Worm (Caenorhabditis elegans) whole organism, young adult: ENCODE measurements around the gene pxmp-4.

ENCODE experiments used
- B0261.1 ChIP-seq: sonication (generic microtip); optimal IDR thresholded peaks from 2 replicates; lab custom pipeline; 2016; ENCODE audit warnings: mild to moderate bottlenecking, missing genetic modification characterization, moderate library complexity, missing compliant biosample characterization
- C17E4.6 ChIP-seq: fragments of 200-800 bp; sonication (Bioruptor generic); IDR thresholded peaks from 2 replicates; pipeline ENCODE4 v1.3.6; 2022; ENCODE audit warnings: missing genetic modification reagents, missing genetic modification characterization, missing compliant biosample characterization
- D2030.7 ChIP-seq: fragments of 200-800 bp; sonication (Bioruptor generic); IDR thresholded peaks from 2 replicates; pipeline ENCODE4 v1.3.6; 2022; ENCODE audit warnings: missing genetic modification reagents, missing genetic modification characterization, missing compliant biosample characterization
- F22D6.2 ChIP-seq: sonication (generic microtip); optimal IDR thresholded peaks from 2 replicates; lab custom pipeline; 2016; ENCODE audit warnings: mild to moderate bottlenecking, missing genetic modification characterization, missing compliant biosample characterization
- F49E8.2 ChIP-seq: sonication (generic microtip); optimal IDR thresholded peaks from 3 replicates; lab custom pipeline; 2017; ENCODE audit warnings: missing genetic modification characterization, mild to moderate bottlenecking, missing compliant biosample characterization, antibody characterized with exemption, moderate library complexity; ENCODE audit not compliant: insufficient read depth
- F55B11.4 ChIP-seq: sonication (generic microtip); optimal IDR thresholded peaks from 2 replicates; lab custom pipeline; 2016; ENCODE audit warnings: missing compliant biosample characterization, missing genetic modification characterization, borderline replicate concordance; ENCODE audit not compliant: insufficient read depth
- K11D2.4 ChIP-seq: fragments of 200-800 bp; sonication (Bioruptor generic); IDR thresholded peaks from 2 replicates; pipeline ENCODE4 v1.3.6; 2022; ENCODE audit warnings: missing genetic modification reagents, missing genetic modification characterization, missing compliant biosample characterization
- K12H6.12 ChIP-seq: fragments of 200-800 bp; sonication (Bioruptor generic); optimal IDR thresholded peaks from 2 replicates; lab custom pipeline; 2018; ENCODE audit warnings: mild to moderate bottlenecking, missing genetic modification characterization, missing compliant biosample characterization
- T07F8.4 ChIP-seq: sonication (generic microtip); optimal IDR thresholded peaks from 2 replicates; lab custom pipeline; 2016; ENCODE audit warnings: mild to moderate bottlenecking, missing genetic modification characterization, moderate library complexity, missing compliant biosample characterization
- T26A5.8 ChIP-seq: sonication (generic microtip); optimal IDR thresholded peaks from 2 replicates; lab custom pipeline; 2016; ENCODE audit warnings: missing genetic modification characterization, missing compliant biosample characterization
- aptf-2 ChIP-seq: fragments of 200-800 bp; sonication (Bioruptor generic); conservative IDR thresholded peaks from 2 replicates; pipeline ENCODE4 v1.3.6; 2022; ENCODE audit warnings: missing genetic modification reagents, missing genetic modification characterization, missing compliant biosample characterization
- athp-1 ChIP-seq: sonication (generic microtip); optimal IDR thresholded peaks from 2 replicates; lab custom pipeline; 2017; ENCODE audit warnings: mild to moderate bottlenecking, missing genetic modification characterization, missing compliant biosample characterization
- attf-3 ChIP-seq: fragments of 200-800 bp; sonication (Bioruptor generic); conservative IDR thresholded peaks from 2 replicates; pipeline ENCODE4 v1.3.6; 2022; ENCODE audit warnings: missing genetic modification reagents, missing genetic modification characterization, missing compliant biosample characterization
- attf-5 ChIP-seq: fragments of 200-800 bp; sonication (Bioruptor generic); optimal IDR thresholded peaks from 2 replicates; lab custom pipeline; 2018; ENCODE audit warnings: mild to moderate bottlenecking, missing genetic modification characterization, missing compliant biosample characterization
- attf-6 ChIP-seq: fragments of 200-800 bp; sonication (Bioruptor generic); IDR thresholded peaks from 2 replicates; pipeline ENCODE4 v1.3.6; 2022; ENCODE audit warnings: missing genetic modification reagents, missing genetic modification characterization, missing compliant biosample characterization
- bed-2 ChIP-seq: fragments of 200-800 bp; sonication (Bioruptor generic); IDR thresholded peaks from 2 replicates; pipeline ENCODE4 v1.3.6; 2022; ENCODE audit warnings: missing genetic modification reagents, missing genetic modification characterization, missing compliant biosample characterization
- cebp-1 ChIP-seq, 2 experiments: fragments of 200-800 bp in 1 of 2; sonication (Bioruptor generic) in 1 of 2; sonication (generic microtip) in 1 of 2; IDR thresholded peaks in 1 of 2; optimal IDR thresholded peaks in 1 of 2; 2 replicates each; pipeline versions ENCODE4 v1.3.6 to Lab custom; 2017 to 2022; ENCODE audit warnings: missing compliant biosample characterization in 2 of 2, missing genetic modification characterization in 2 of 2, mild to moderate bottlenecking in 1 of 2, missing genetic modification reagents in 1 of 2, moderate library complexity in 1 of 2
- dox-1 ChIP-seq: fragments of 200-800 bp; sonication (Bioruptor generic); IDR thresholded peaks from 2 replicates; pipeline ENCODE4 v1.3.6; 2022; ENCODE audit warnings: missing genetic modification reagents, missing genetic modification characterization, missing compliant biosample characterization
- dpff-1 ChIP-seq: sonication (generic microtip); optimal IDR thresholded peaks from 2 replicates; lab custom pipeline; 2017; ENCODE audit warnings: mild to moderate bottlenecking, missing genetic modification characterization, missing compliant biosample characterization
- egrh-3 ChIP-seq: fragments of 200-800 bp; sonication (Bioruptor generic); IDR thresholded peaks from 2 replicates; pipeline ENCODE4 v1.3.6; 2022; ENCODE audit warnings: missing genetic modification reagents, missing genetic modification characterization, missing compliant biosample characterization
- ekl-4 ChIP-seq: fragments of 200-800 bp; sonication (Bioruptor generic); IDR thresholded peaks from 2 replicates; pipeline ENCODE4 v1.3.6; 2022; ENCODE audit warnings: missing genetic modification reagents, missing genetic modification characterization, missing compliant biosample characterization
- him-1 ChIP-seq: sonication (generic microtip); optimal IDR thresholded peaks from 2 replicates; lab custom pipeline; 2016; ENCODE audit warnings: missing genotype, missing genetic modification reagents, missing genetic modification characterization, missing compliant biosample characterization
- hlh-26 ChIP-seq: fragments of 200-800 bp; sonication (Bioruptor generic); conservative IDR thresholded peaks from 2 replicates; pipeline ENCODE4 v1.3.6; 2022; ENCODE audit warnings: missing genetic modification reagents, missing genetic modification characterization, missing compliant biosample characterization
- hrde-1 ChIP-seq: sonication (generic microtip); optimal IDR thresholded peaks from 2 replicates; lab custom pipeline; 2016; ENCODE audit warnings: missing genetic modification characterization, mild to moderate bottlenecking, missing compliant biosample characterization, moderate library complexity, missing genotype, missing genetic modification reagents, borderline replicate concordance
- hsf-1 ChIP-seq: fragments of 200-800 bp; sonication (Bioruptor generic); IDR thresholded peaks from 2 replicates; pipeline ENCODE4 v1.3.6; 2022; ENCODE audit warnings: missing genetic modification reagents, missing genetic modification characterization, missing compliant biosample characterization
- madf-10 ChIP-seq: sonication (generic microtip); optimal IDR thresholded peaks from 2 replicates; lab custom pipeline; 2016; ENCODE audit warnings: mild to moderate bottlenecking, missing genetic modification characterization, missing compliant biosample characterization
- madf-3 ChIP-seq: fragments of 200-800 bp; sonication (Bioruptor generic); IDR thresholded peaks from 2 replicates; pipeline ENCODE4 v1.3.6; 2022; ENCODE audit warnings: missing genetic modification reagents, missing genetic modification characterization, missing compliant biosample characterization
- madf-8 ChIP-seq: fragments of 200-800 bp; sonication (Bioruptor generic); conservative IDR thresholded peaks from 2 replicates; pipeline ENCODE4 v1.3.6; 2022; ENCODE audit warnings: missing genetic modification reagents, missing genetic modification characterization, missing compliant biosample characterization
- mcd-1 ChIP-seq: fragments of 200-800 bp; sonication (Bioruptor generic); IDR thresholded peaks from 2 replicates; pipeline ENCODE4 v1.3.6; 2022; ENCODE audit warnings: missing genetic modification reagents, missing genetic modification characterization, missing compliant biosample characterization
- mel-28 ChIP-seq: sonication (generic microtip); optimal IDR thresholded peaks from 2 replicates; lab custom pipeline; 2016; ENCODE audit warnings: borderline replicate concordance, mild to moderate bottlenecking, missing genetic modification characterization, missing compliant biosample characterization
- mxl-1 ChIP-seq: sonication (generic microtip); optimal IDR thresholded peaks from 2 replicates; lab custom pipeline; 2016; ENCODE audit warnings: missing genetic modification characterization, missing compliant biosample characterization
- nfyb-1 ChIP-seq: fragments of 200-800 bp; sonication (Bioruptor generic); IDR thresholded peaks from 2 replicates; pipeline ENCODE4 v1.3.6; 2022; ENCODE audit warnings: missing genetic modification reagents, missing genetic modification characterization, missing compliant biosample characterization
- nhr-120 ChIP-seq: fragments of 200-800 bp; sonication (Bioruptor generic); IDR thresholded peaks from 2 replicates; pipeline ENCODE4 v1.3.6; 2022; ENCODE audit warnings: missing genetic modification characterization, missing compliant biosample characterization
- rcor-1 ChIP-seq: fragments of 200-800 bp; sonication (Bioruptor generic); IDR thresholded peaks from 2 replicates; pipeline ENCODE4 v1.3.6; 2022; ENCODE audit warnings: missing genetic modification reagents, missing genetic modification characterization, missing compliant biosample characterization
- repo-1 ChIP-seq: sonication (generic microtip); optimal IDR thresholded peaks from 2 replicates; lab custom pipeline; 2017; ENCODE audit warnings: mild to moderate bottlenecking, missing genetic modification characterization, missing compliant biosample characterization
- rpc-1 ChIP-seq, 2 experiments: fragments of 150-350 bp in 1 of 2; sonication (generic microtip) in 1 of 2; optimal IDR thresholded peaks; 2 replicates each; lab custom pipeline; 2014 to 2018; ENCODE audit warnings: missing biosample characterization in 1 of 2, missing genetic modification characterization in 1 of 2, missing genetic modification reagents in 1 of 2, missing genotype in 1 of 2
- sdz-38 ChIP-seq: sonication (generic microtip); optimal IDR thresholded peaks from 2 replicates; lab custom pipeline; 2016; ENCODE audit warnings: missing genotype, missing genetic modification characterization, missing compliant biosample characterization
- sea-2 ChIP-seq: fragments of 200-800 bp; sonication (Bioruptor generic); IDR thresholded peaks from 2 replicates; pipeline ENCODE4 v1.3.6; 2022; ENCODE audit warnings: missing genetic modification characterization, missing compliant biosample characterization
- snpc-1.1 ChIP-seq: sonication (generic microtip); optimal IDR thresholded peaks from 2 replicates; lab custom pipeline; 2017; ENCODE audit warnings: missing genetic modification characterization, mild to moderate bottlenecking, missing compliant biosample characterization, antibody characterized with exemption, moderate library complexity, missing genotype, missing genetic modification reagents; ENCODE audit not compliant: insufficient read depth
- sptf-2 ChIP-seq: fragments of 200-800 bp; sonication (Bioruptor generic); optimal IDR thresholded peaks from 2 replicates; lab custom pipeline; 2018; ENCODE audit warnings: mild to moderate bottlenecking, missing genetic modification characterization, missing compliant biosample characterization
- tbx-9 ChIP-seq: sonication (generic microtip); optimal IDR thresholded peaks from 2 replicates; lab custom pipeline; 2016; ENCODE audit warnings: borderline replicate concordance, missing genetic modification characterization, inconsistent platforms, missing compliant biosample characterization
- unc-130 ChIP-seq: sonication (generic microtip); optimal IDR thresholded peaks from 2 replicates; lab custom pipeline; 2016; ENCODE audit warnings: missing genetic modification reagents, missing genetic modification characterization, missing compliant biosample characterization
- unc-62 ChIP-seq: fragments of 150-350 bp; optimal IDR thresholded peaks from 2 replicates; lab custom pipeline; 2014; ENCODE audit warnings: missing biosample characterization, missing genetic modification reagents, missing genetic modification characterization
- ztf-18 ChIP-seq: sonication (generic microtip); optimal IDR thresholded peaks from 2 replicates; lab custom pipeline; 2016; ENCODE audit warnings: missing genotype, mild to moderate bottlenecking, missing genetic modification characterization, missing compliant biosample characterization
- ztf-25 ChIP-seq: fragments of 200-800 bp; sonication (Bioruptor generic); IDR thresholded peaks from 2 replicates; pipeline ENCODE4 v1.3.6; 2022; ENCODE audit warnings: missing genetic modification reagents, missing genetic modification characterization, missing compliant biosample characterization

Gene pxmp-4

DNA sequence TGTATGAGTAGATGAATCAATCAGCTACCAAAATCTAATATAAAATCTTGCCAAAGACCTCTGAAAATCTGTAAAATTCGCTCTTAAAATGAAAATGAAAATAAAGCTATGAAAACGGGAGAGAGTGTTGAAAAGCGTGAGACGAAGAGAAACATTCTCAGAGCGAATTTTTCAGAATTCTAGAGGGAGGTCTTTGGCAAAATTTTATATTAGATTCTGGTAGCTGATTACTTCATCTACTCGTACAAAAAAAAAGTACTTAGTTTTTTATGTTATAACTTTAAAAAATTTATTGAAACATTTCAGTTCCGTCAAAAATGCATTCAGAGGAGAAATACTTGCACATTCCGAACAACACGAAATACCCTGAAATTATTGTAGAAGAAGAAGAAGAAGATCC is 12.2 kb downstream of the pxmp-4 start, which contains the start of gene drl-1:
Gene drl-1 (plus strand): TSS at position 301 of the 400 bp plus-strand sequence.
- TF ChIP-seq T26A5.8 (no peak), nhr-120 (GFP tag; lab: Robert Waterston, UW) (no peak), hrde-1 (tag; lab: Kevin White, UChicago) (no peak), sptf-2 (GFP tag; lab: Kevin White, UChicago) (no peak), bed-2 (GFP tag; lab: Robert Waterston, UW) (no peak), mcd-1 (GFP tag; lab: Robert Waterston, UW) (no peak), rcor-1 (GFP tag; lab: Robert Waterston, UW) (no peak), repo-1 (tag; lab: Kevin White, UChicago) (no peak), ztf-18 (tag; lab: Kevin White, UChicago) (no peak), F49E8.2 (tag; lab: Kevin White, UChicago) (no peak)

DNA sequence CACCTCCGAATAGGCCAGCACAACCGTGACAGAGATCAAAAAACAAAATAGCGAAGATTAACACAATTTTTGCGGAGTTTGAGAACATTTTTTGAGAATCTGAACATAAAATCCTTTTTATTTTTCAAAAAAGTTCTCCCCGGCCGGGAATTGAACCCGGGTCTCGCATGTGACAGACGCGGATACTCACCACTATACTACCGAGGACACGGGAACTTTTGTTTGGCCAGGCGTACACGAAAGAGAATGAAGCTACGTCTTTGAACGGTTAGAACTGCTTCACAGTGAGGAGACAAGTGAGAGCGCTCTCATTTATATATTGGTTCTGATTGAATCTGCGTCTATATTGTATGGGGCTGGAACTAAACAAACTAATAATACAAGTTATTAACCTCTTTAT is 14.5 kb downstream of the pxmp-4 start, which contains the start of gene grl-26:
Gene grl-26 (minus strand): TSS at position 318 of the 400 bp plus-strand sequence.
- TF ChIP-seq K11D2.4 (GFP tag; lab: Robert Waterston, UW) (no peak), madf-10 (tag; lab: Kevin White, UChicago) (peak; percentile 71), hsf-1 (GFP tag; lab: Robert Waterston, UW) (no peak), B0261.1 (tag; lab: Kevin White, UChicago) (peak; percentile 90), attf-5 (GFP tag; lab: Kevin White, UChicago) (peak; percentile 55), him-1 (tag; lab: Kevin White, UChicago) (peak; percentile 89), athp-1 (tag; lab: Kevin White, UChicago) (peak; percentile 54), madf-8 (no peak), ztf-25 (GFP tag; lab: Robert Waterston, UW) (peak; percentile 79; the same call in 1 of the 2 replicates), attf-3 (GFP tag; lab: Robert Waterston, UW) (0 out of 2 replicates have a peak, but pooled peaks have one; percentile 22), D2030.7 (GFP tag; lab: Robert Waterston, UW) (peak; percentile 78), egrh-3 (GFP tag; lab: Robert Waterston, UW) (peak; percentile 48), F22D6.2 (tag; lab: Kevin White, UChicago) (no peak), ekl-4 (GFP tag; lab: Robert Waterston, UW) (peak; percentile 65; the same call in 1 of the 2 replicates), dpff-1 (no peak), repo-1 (tag; lab: Kevin White, UChicago) (peak; percentile 53), snpc-1.1 (tag; lab: Kevin White, UChicago) (peak; percentile 42), T07F8.4 (tag; lab: Kevin White, UChicago) (peak; percentile 64), sea-2 (GFP tag; lab: Robert Waterston, UW) (no peak), rpc-1 (optimal IDR thresholded peaks at IDR 0.05; lab: Kevin White, UChicago) (peak; percentile 93), rpc-1 (tag; optimal IDR thresholded peaks at IDR 0.05; lab: Kevin White, UChicago) (peak; percentile 96), tbx-9 (no peak), C17E4.6 (no peak), nfyb-1 (GFP tag; lab: Robert Waterston, UW) (peak; percentile 55; the same call in 1 of the 2 replicates), F55B11.4 (no peak), unc-130 (GFP tag; lab: Kevin White, UChicago) (no peak), K12H6.12 (tag; lab: Kevin White, UChicago) (peak; percentile 36), hlh-26 (GFP tag; lab: Robert Waterston, UW) (no peak), dox-1 (GFP tag; lab: Robert Waterston, UW) (peak; percentile 82), sdz-38 (tag; lab: Kevin White, UChicago) (no peak), mxl-1 (tag; lab: Kevin White, UChicago) (peak; percentile 57), attf-6 (GFP tag; lab: Robert Waterston, UW) (no peak), madf-3 (GFP tag; lab: Robert Waterston, UW) (no peak), unc-62 (GFP tag; lab: Kevin White, UChicago) (no peak), cebp-1 (GFP tag; IDR thresholded peaks at IDR 0.05; lab: Robert Waterston, UW) (no peak; the same call in 1 of the 2 replicates), cebp-1 (tag; optimal IDR thresholded peaks at IDR 0.05; lab: Kevin White, UChicago) (no peak), ztf-18 (tag; lab: Kevin White, UChicago) (peak; percentile 68), rcor-1 (GFP tag; lab: Robert Waterston, UW) (peak; percentile 71), aptf-2 (GFP tag; lab: Robert Waterston, UW) (no peak), mel-28 (tag; lab: Kevin White, UChicago) (no peak)
